Fruit fly (Drosophila melanogaster): ENCODE data around the gene ftz-f1.
A peak's percentile ranks its signal among the peaks of the same experiment; 100 is the strongest.

Gene ftz-f1

DNA sequence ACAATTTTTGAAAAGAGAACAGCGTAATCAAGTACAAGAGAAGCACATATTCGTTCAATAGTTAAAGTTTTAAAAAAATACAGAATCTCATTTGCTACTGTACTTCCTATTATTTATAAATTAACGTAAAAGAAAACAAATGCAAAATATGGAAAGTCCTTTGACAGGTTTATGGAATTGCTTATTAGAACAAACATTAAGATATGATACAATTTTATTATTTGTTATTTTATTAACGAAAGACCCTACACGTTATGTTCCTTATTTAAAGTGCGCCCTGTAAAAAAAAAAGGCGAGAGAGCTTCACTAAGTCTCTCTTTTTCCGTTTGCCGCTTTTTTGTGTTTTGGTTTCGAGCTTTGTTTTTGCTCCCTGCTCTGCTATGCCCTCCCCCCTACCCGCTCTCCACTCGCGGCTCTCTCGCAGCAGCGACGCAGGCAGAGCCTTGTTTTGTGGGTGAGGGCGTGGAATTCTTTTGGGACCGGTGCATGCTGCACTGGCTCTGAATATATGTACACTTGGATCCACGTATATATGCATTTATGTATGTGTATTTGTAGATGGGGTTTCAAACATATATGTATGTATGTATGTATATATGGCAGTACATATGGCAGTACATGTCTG is 40.6 kb downstream of the ftz-f1 start (continued):
- TF ChIP-seq Gug (GFP tag; IDR thresholded peaks at IDR 0.05) (peak; percentile 26; the same call in 1 of the 2 replicates), CG11294 (GFP tag; IDR thresholded peaks at IDR 0.05) (no peak; the same call in 1 of the 2 replicates), CG10669 (GFP tag; optimal IDR thresholded peaks at IDR 0.05) (no peak)

DNA sequence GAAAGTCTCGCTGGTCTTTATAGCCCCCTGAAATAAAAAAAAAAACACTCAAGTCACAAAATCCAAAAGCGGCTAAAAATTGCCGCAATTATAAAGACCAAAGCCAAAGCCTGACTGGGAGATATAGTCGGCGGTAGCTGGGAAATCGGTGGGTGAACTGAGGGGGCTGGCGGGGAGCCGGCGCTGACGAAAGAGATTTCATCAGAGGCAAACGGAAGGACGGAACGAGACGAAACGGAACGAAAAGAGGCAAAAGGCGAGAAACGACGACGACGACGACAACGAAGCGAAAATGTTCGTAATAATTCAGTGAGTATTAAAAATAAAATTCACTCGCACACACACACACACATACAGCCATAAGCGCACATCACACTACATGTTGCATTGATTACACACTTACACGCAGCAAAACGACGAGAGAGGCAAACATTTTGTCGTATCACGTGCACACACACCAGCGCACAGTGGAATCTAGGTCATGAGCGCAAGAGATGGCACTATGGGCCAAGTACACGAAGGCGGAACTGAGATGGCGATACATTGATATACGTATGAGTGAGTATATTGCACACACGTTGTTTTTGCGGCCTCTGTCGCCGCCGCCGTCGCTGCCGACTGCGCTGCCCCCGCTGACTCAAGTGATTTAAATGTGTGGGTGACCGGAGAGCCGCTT is 42.1 kb downstream of the ftz-f1 start:
- TF ChIP-seq Hr39 (GFP tag; optimal IDR thresholded peaks at IDR 0.05) (no peak), pdm3 (GFP tag; optimal IDR thresholded peaks at IDR 0.05) (peak; percentile 17), topi (GFP tag; optimal IDR thresholded peaks at IDR 0.05) (peak; percentile 43), CG6163 (GFP tag; IDR thresholded peaks at IDR 0.05) (peak; percentile 60), svp (GFP tag) (peak; percentile 83), vri (GFP tag; optimal IDR thresholded peaks at IDR 0.05) (peak; percentile 97), ss (GFP tag; optimal IDR thresholded peaks at IDR 0.05) (peak in 1 of 2 experiments; percentile 63), CG10631 (GFP tag; optimal IDR thresholded peaks at IDR 0.05) (no peak), CG8119 (GFP tag; IDR thresholded peaks at IDR 0.05) (peak; percentile 60; the same call in 2 of the 3 replicates), eg (GFP tag; IDR thresholded peaks at IDR 0.05) (peak; percentile 55; the same call in 2 of the 3 replicates), CG3032 (tag; optimal IDR thresholded peaks at IDR 0.05) (peak; percentile 31), CG6792 (GFP tag; optimal IDR thresholded peaks at IDR 0.05) (peak; percentile 26), CG15336 (GFP tag; IDR thresholded peaks at IDR 0.05) (peak; percentile 63), CG1621 (tag; optimal IDR thresholded peaks at IDR 0.05) (peak; percentile 39), CG31627 (GFP tag; optimal IDR thresholded peaks at IDR 0.05) (no peak), net (GFP tag; optimal IDR thresholded peaks at IDR 0.05) (peak; percentile 54), Hr4 (GFP tag; optimal IDR thresholded peaks at IDR 0.05) (peak; percentile 5), Ets21C (GFP tag; optimal IDR thresholded peaks at IDR 0.05) (no peak), dac (GFP tag; optimal IDR thresholded peaks at IDR 0.05) (peak; percentile 47), Ets96B (tag; optimal IDR thresholded peaks at IDR 0.05) (peak; percentile 52), dsx (GFP tag; optimal IDR thresholded peaks at IDR 0.05; ENCODE audit: poor library complexity, severe bottlenecking) (peak; percentile 88), Eip78C (GFP tag) (peak; percentile 87), CG8319 (GFP tag; optimal IDR thresholded peaks at IDR 0.05) (no peak), Sox102F (GFP tag; optimal IDR thresholded peaks at IDR 0.05) (peak; percentile 8), acj6 (GFP tag; optimal IDR thresholded peaks at IDR 0.05) (no peak), Eip75B (GFP tag; optimal IDR thresholded peaks at IDR 0.05) (peak; percentile 99), achi (GFP tag; optimal IDR thresholded peaks at IDR 0.05) (peak; percentile 37), Sox14 (GFP tag; optimal IDR thresholded peaks at IDR 0.05) (peak; percentile 73), CG6854 (GFP tag; optimal IDR thresholded peaks at IDR 0.05) (peak; percentile 32), Gug (GFP tag; IDR thresholded peaks at IDR 0.05) (no peak), fkh (GFP tag; optimal IDR thresholded peaks at IDR 0.05) (peak; percentile 89), Hr38 (GFP tag; optimal IDR thresholded peaks at IDR 0.05) (no peak), Sox15 (GFP tag; optimal IDR thresholded peaks at IDR 0.05) (no peak), cyc (GFP tag; optimal IDR thresholded peaks at IDR 0.05) (no peak), fd59A (GFP tag; optimal IDR thresholded peaks at IDR 0.05) (no peak), CG11762 (GFP tag; optimal IDR thresholded peaks at IDR 0.05; ENCODE audit: insufficient read depth) (no peak), Eip93F (GFP tag; optimal IDR thresholded peaks at IDR 0.05) (peak; percentile 32), CG6808 (GFP tag; optimal IDR thresholded peaks at IDR 0.05) (peak; percentile 7), CG9139 (GFP tag; optimal IDR thresholded peaks at IDR 0.05) (no peak), CG3919 (GFP tag; optimal IDR thresholded peaks at IDR 0.05) (peak; percentile 32), Smox (GFP tag; optimal IDR thresholded peaks at IDR 0.05) (peak; percentile 35), CG32006 (GFP tag; optimal IDR thresholded peaks at IDR 0.05) (peak; percentile 40), Met (GFP tag; optimal IDR thresholded peaks at IDR 0.05) (peak; percentile 56), esn (GFP tag; optimal IDR thresholded peaks at IDR 0.05) (peak; percentile 21), CG34406 (GFP tag; optimal IDR thresholded peaks at IDR 0.05) (peak; percentile 6), CG6276 (GFP tag; optimal IDR thresholded peaks at IDR 0.05) (peak; percentile 48)

Measured in whole organism, prepupa.